Worm (Caenorhabditis elegans): ENCODE measurements around the gene Y49F6B.19.

Y49F6B.19 gene

DNA sequence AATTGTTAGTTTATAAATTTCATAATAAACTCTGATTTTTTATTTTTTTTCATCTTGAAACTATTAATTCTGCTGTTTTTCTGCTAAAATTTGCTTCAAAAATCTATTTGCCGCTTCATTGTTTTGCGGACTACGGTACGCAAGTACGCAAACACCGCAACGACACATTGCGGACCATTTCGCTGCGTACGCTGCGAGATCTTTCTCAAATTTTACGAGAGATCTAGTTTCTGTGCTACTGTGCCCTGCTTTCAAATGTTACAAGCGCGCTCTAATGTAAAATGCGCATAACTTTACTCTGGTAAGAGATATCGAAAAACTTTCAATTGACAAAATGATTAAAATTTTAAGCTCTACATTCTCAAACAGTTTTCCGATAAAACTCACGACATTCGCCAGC, 11.4 kb upstream of the Y49F6B.19 start:
- TF ChIP-seq ces-1 (GFP tag; optimal IDR thresholded peaks at IDR 0.05): peak; percentile 21
- peak; percentile 64 for TF ChIP-seq nhr-237 (tag; optimal IDR thresholded peaks at IDR 0.05)
- TF ChIP-seq mep-1 (tag; optimal IDR thresholded peaks at IDR 0.05): peak; percentile 70
- TF ChIP-seq lsy-2 (tag; optimal IDR thresholded peaks at IDR 0.05): peak; percentile 93
- TF ChIP-seq ham-2 (GFP tag; optimal IDR thresholded peaks at IDR 0.05): peak; percentile 20

DNA sequence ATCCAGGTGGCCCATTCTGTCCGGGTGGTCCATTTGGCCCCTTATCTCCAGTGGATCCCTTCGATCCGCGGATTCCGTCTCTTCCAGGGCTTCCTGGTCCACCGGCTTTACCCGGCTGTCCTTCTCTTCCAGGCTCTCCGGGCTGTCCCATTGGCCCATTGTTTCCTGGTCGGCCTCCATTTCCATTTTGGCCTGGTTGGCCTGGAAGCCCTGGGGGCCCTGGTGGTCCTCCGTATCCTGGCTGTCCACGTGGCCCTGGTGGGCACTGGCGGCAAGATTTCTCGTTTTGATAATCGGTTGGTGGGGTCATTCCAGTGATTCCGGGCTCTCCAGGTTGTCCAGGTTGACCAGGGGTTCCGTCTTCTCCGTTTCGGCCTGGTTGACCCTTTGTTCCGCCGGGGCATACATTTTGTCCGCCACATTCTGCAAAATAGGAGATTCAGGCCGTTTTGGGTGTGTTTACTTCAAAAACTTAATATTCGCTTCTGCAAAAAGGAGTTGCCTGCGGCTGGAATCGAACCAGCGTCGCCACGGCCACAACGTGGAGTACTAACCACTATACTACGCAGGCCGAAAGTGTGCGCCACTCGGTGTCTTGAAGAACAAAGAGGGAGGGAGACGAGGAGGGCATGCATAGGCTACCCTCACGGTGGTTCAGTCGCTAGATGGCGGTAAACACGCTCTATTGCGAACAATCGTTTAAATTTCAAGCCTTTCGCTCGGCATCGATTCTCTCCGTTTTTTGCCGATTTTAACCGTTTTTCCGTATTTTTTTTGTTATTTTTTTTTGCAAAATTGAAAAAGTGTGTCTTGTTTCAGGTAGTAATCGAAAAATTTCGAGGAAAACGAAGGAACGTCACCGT, 9.1 kb upstream of the Y49F6B.19 start, which contains the start of gene W09G10.9:
TSS of gene W09G10.9 (plus strand) at position 813 of the 863 bp plus-strand sequence.
- TF ChIP-seq unc-120 (tag; optimal IDR thresholded peaks at IDR 0.05; ENCODE audit: poor library complexity, severe bottlenecking): peak; percentile 70
- no peak for TF ChIP-seq zip-8 (tag; optimal IDR thresholded peaks at IDR 0.05)
- TF ChIP-seq lin-32 (GFP tag; optimal IDR thresholded peaks at IDR 0.05): peak; percentile 72
- peak; percentile 70 for TF ChIP-seq bed-3 (GFP tag; optimal IDR thresholded peaks at IDR 0.05)
- peak; percentile 28 for TF ChIP-seq lin-13 (tag; optimal IDR thresholded peaks at IDR 0.05)
- peak; percentile 79 for TF ChIP-seq ceh-43 (GFP tag; optimal IDR thresholded peaks at IDR 0.05)
- TF ChIP-seq mab-5 (tag; optimal IDR thresholded peaks at IDR 0.05): no peak
- TF ChIP-seq ztf-11 (tag; optimal IDR thresholded peaks at IDR 0.05): peak; percentile 33
- peak; percentile 50 for TF ChIP-seq hlh-1 (tag; optimal IDR thresholded peaks at IDR 0.05)
- peak; percentile 91 for TF ChIP-seq mls-2 (tag; optimal IDR thresholded peaks at IDR 0.05)
- peak; percentile 70 for TF ChIP-seq sem-2 (GFP tag; optimal IDR thresholded peaks at IDR 0.05)
- no peak for TF ChIP-seq unc-62 (GFP tag; optimal IDR thresholded peaks at IDR 0.05)
- TF ChIP-seq tbx-8 (GFP tag; optimal IDR thresholded peaks at IDR 0.05): peak; percentile 51
- no peak for TF ChIP-seq blmp-1 (tag; optimal IDR thresholded peaks at IDR 0.05)
- peak; percentile 89 for TF ChIP-seq M03D4.4 (tag; optimal IDR thresholded peaks at IDR 0.05)
- TF ChIP-seq lsy-2 (tag; optimal IDR thresholded peaks at IDR 0.05): peak; percentile 34
- no peak for TF ChIP-seq unc-39 (tag; optimal IDR thresholded peaks at IDR 0.05)
- peak; percentile 85 for TF ChIP-seq drap-1 (GFP tag; optimal IDR thresholded peaks at IDR 0.05)
- no peak for TF ChIP-seq elt-3 (tag; optimal IDR thresholded peaks at IDR 0.05)
- TF ChIP-seq cnd-1 (tag; optimal IDR thresholded peaks at IDR 0.05): peak; percentile 85
- peak; percentile 91 for TF ChIP-seq ceh-83 (GFP tag; optimal IDR thresholded peaks at IDR 0.05)
- TF ChIP-seq snpc-4 (tag; optimal IDR thresholded peaks at IDR 0.05): no peak
- no peak for TF ChIP-seq nhr-12 (tag; optimal IDR thresholded peaks at IDR 0.05)
- peak; percentile 30 for TF ChIP-seq mep-1 (tag; optimal IDR thresholded peaks at IDR 0.05)
- no peak for TF ChIP-seq nhr-2 (tag; optimal IDR thresholded peaks at IDR 0.05)
- TF ChIP-seq sptf-1 (tag; optimal IDR thresholded peaks at IDR 0.05): peak; percentile 94
- TF ChIP-seq ham-2 (GFP tag; optimal IDR thresholded peaks at IDR 0.05): peak; percentile 80
- no peak for TF ChIP-seq pha-4 (tag; optimal IDR thresholded peaks at IDR 0.05)
- no peak for TF ChIP-seq nhr-76 (tag; optimal IDR thresholded peaks at IDR 0.05)
- TF ChIP-seq nhr-28 (tag; optimal IDR thresholded peaks at IDR 0.05): peak; percentile 1
- TF ChIP-seq elt-1 (tag; optimal IDR thresholded peaks at IDR 0.05; ENCODE audit: borderline replicate concordance, insufficient read depth): no peak
- TF ChIP-seq ceh-39 (tag; optimal IDR thresholded peaks at IDR 0.05): no peak
- peak; percentile 41 for TF ChIP-seq nhr-237 (tag; optimal IDR thresholded peaks at IDR 0.05)
- peak; percentile 48 for TF ChIP-seq flh-1 (GFP tag; optimal IDR thresholded peaks at IDR 0.05)
- peak; percentile 29 for TF ChIP-seq ces-1 (GFP tag; optimal IDR thresholded peaks at IDR 0.05)

DNA sequence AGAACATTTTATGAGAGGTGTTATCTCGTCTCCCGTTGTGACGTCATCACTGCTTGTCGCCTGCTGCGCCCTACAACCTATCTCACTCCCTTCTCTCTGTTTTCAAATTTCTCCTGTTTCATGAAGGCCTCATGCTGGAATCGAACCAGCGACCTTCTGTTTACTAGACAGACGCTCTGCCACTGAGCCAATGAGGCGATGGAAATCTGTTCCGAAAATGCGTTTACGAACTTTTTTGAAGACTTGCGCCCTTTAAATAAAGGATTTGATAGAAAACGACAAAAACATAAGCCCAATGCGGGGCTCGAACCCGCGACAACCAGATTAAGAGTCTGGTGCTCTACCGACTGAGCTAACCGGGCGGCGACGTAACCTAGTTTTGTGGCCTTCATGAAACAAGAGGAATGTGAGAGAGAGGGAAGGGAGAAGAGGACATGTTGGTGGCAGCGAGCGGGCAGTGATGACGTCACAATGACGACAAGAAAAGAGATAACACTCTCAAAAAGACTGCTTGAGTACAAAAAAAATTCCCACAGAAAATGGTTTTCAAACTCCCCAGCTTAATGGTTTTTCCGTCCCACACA, 6.9 kb upstream of the Y49F6B.19 start, which contains the start of gene clec-126:
TSS of gene clec-126 (plus strand) at position 534 of the 584 bp plus-strand sequence.
- TF ChIP-seq sem-2 (GFP tag; optimal IDR thresholded peaks at IDR 0.05): peak; percentile 78
- TF ChIP-seq ces-1 (GFP tag; optimal IDR thresholded peaks at IDR 0.05): peak; percentile 82
- TF ChIP-seq ztf-11 (tag; optimal IDR thresholded peaks at IDR 0.05): peak; percentile 48
- TF ChIP-seq ham-2 (GFP tag; optimal IDR thresholded peaks at IDR 0.05): peak; percentile 83
- TF ChIP-seq zip-8 (tag; optimal IDR thresholded peaks at IDR 0.05): peak; percentile 67
- TF ChIP-seq elt-3 (tag; optimal IDR thresholded peaks at IDR 0.05): peak; percentile 37
- TF ChIP-seq hlh-1 (tag; optimal IDR thresholded peaks at IDR 0.05): peak; percentile 51
- TF ChIP-seq snpc-4 (tag; optimal IDR thresholded peaks at IDR 0.05): no peak
- TF ChIP-seq nhr-237 (tag; optimal IDR thresholded peaks at IDR 0.05): peak; percentile 22
- TF ChIP-seq mls-2 (tag; optimal IDR thresholded peaks at IDR 0.05): peak; percentile 77
- peak; percentile 86 for TF ChIP-seq cnd-1 (tag; optimal IDR thresholded peaks at IDR 0.05)
- TF ChIP-seq nhr-12 (tag; optimal IDR thresholded peaks at IDR 0.05): no peak
- peak; percentile 86 for TF ChIP-seq ceh-83 (GFP tag; optimal IDR thresholded peaks at IDR 0.05)
- TF ChIP-seq mab-5 (tag; optimal IDR thresholded peaks at IDR 0.05): no peak
- peak; percentile 31 for TF ChIP-seq lin-32 (GFP tag; optimal IDR thresholded peaks at IDR 0.05)
- TF ChIP-seq lin-13 (tag; optimal IDR thresholded peaks at IDR 0.05): peak; percentile 43
- TF ChIP-seq M03D4.4 (tag; optimal IDR thresholded peaks at IDR 0.05): peak; percentile 75
- TF ChIP-seq nhr-28 (tag; optimal IDR thresholded peaks at IDR 0.05): no peak
- peak; percentile 27 for TF ChIP-seq lsy-2 (tag; optimal IDR thresholded peaks at IDR 0.05)
- TF ChIP-seq tbx-8 (GFP tag; optimal IDR thresholded peaks at IDR 0.05): peak; percentile 49
- no peak for TF ChIP-seq unc-62 (GFP tag; optimal IDR thresholded peaks at IDR 0.05)
- no peak for TF ChIP-seq ceh-39 (tag; optimal IDR thresholded peaks at IDR 0.05)
- TF ChIP-seq drap-1 (GFP tag; optimal IDR thresholded peaks at IDR 0.05): peak; percentile 84
- TF ChIP-seq nhr-76 (tag; optimal IDR thresholded peaks at IDR 0.05): peak; percentile 43
- peak; percentile 9 for TF ChIP-seq mep-1 (tag; optimal IDR thresholded peaks at IDR 0.05)
- TF ChIP-seq nhr-2 (tag; optimal IDR thresholded peaks at IDR 0.05): no peak
- TF ChIP-seq pha-4 (tag; optimal IDR thresholded peaks at IDR 0.05): no peak
- peak; percentile 89 for TF ChIP-seq unc-120 (tag; optimal IDR thresholded peaks at IDR 0.05; ENCODE audit: poor library complexity, severe bottlenecking)
- TF ChIP-seq ceh-43 (GFP tag; optimal IDR thresholded peaks at IDR 0.05): peak; percentile 49
- TF ChIP-seq blmp-1 (tag; optimal IDR thresholded peaks at IDR 0.05): no peak
- TF ChIP-seq sptf-1 (tag; optimal IDR thresholded peaks at IDR 0.05): peak; percentile 91
- peak; percentile 3 for TF ChIP-seq unc-39 (tag; optimal IDR thresholded peaks at IDR 0.05)
- TF ChIP-seq bed-3 (GFP tag; optimal IDR thresholded peaks at IDR 0.05): peak; percentile 40
- peak; percentile 38 for TF ChIP-seq flh-1 (GFP tag; optimal IDR thresholded peaks at IDR 0.05)
- TF ChIP-seq elt-1 (tag; optimal IDR thresholded peaks at IDR 0.05; ENCODE audit: borderline replicate concordance, insufficient read depth): peak; percentile 0
